Fruit fly (Drosophila melanogaster) whole organism: ENCODE results near the gene CG10984.

Experiments
- Dll ChIP-seq: fragments of >200 bp; optimal IDR thresholded peaks from 2 replicates; lab custom pipeline; 2017
- pan ChIP-seq: fragments of >200 bp; optimal IDR thresholded peaks from 2 replicates; lab custom pipeline; 2017

dm6 chr3L:12792933-12793448, 43.1 kb downstream of the CG10984 start:
- no peak for TF ChIP-seq pan (lab: Kevin White, UChicago)
- no peak for TF ChIP-seq Dll (lab: Kevin White, UChicago)
